Fruit fly (Drosophila melanogaster) whole organism, pupa: ENCODE results near the gene CG14566.

Source experiments
- CG10348 ChIP-seq: fragments of 200-800 bp; sonication (Bioruptor generic); IDR thresholded peaks from 2 replicates; pipeline ENCODE4 v1.3.6; 2022; ENCODE audit warnings: missing biosample characterization, missing genetic modification characterization
- CG12605 ChIP-seq: fragments of 200-800 bp; sonication (Bioruptor generic); IDR thresholded peaks from 2 replicates; pipeline ENCODE4 v1.3.6; 2022; ENCODE audit warnings: missing biosample characterization, missing genetic modification characterization
- CG13204 ChIP-seq: fragments of 200-800 bp; sonication (Bioruptor generic); optimal IDR thresholded peaks from 2 replicates; lab custom pipeline; 2018; ENCODE audit warnings: missing biosample characterization, mild to moderate bottlenecking, missing genetic modification characterization, moderate library complexity
- CG14655 ChIP-seq: fragments of 200-800 bp; sonication (Bioruptor generic); optimal IDR thresholded peaks from 3 replicates; lab custom pipeline; 2017; ENCODE audit warnings: mild to moderate bottlenecking, missing biosample characterization, missing genetic modification reagents, missing genetic modification characterization
- CG15710 ChIP-seq: fragments of 200-800 bp; sonication (Bioruptor generic); optimal IDR thresholded peaks from 2 replicates; lab custom pipeline; 2018; ENCODE audit warnings: missing biosample characterization, mild to moderate bottlenecking, missing genetic modification characterization, moderate library complexity
- CG17806 ChIP-seq: fragments of 200-800 bp; sonication (Bioruptor generic); optimal IDR thresholded peaks from 2 replicates; lab custom pipeline; 2018; ENCODE audit warnings: missing biosample characterization, mild to moderate bottlenecking, missing genetic modification characterization, moderate library complexity
- CG32121 ChIP-seq: fragments of 200-800 bp; sonication (Bioruptor generic); IDR thresholded peaks from 2 replicates; pipeline ENCODE4 v1.3.6; 2022; ENCODE audit warnings: missing biosample characterization, missing genetic modification characterization
- CG34367 ChIP-seq: fragments of 200-800 bp; sonication (Bioruptor generic); optimal IDR thresholded peaks from 2 replicates; lab custom pipeline; 2018; ENCODE audit warnings: missing biosample characterization, mild to moderate bottlenecking, missing genetic modification characterization
- CG4496 ChIP-seq: fragments of 200-800 bp; sonication (Bioruptor generic); IDR thresholded peaks from 3 replicates; pipeline ENCODE4 v1.3.6; 2022; ENCODE audit warnings: missing biosample characterization, missing genetic modification characterization
- CG8159 ChIP-seq: fragments of 200-800 bp; sonication (Bioruptor generic); optimal IDR thresholded peaks from 3 replicates; lab custom pipeline; 2018; ENCODE audit warnings: missing biosample characterization, mild to moderate bottlenecking, missing genetic modification characterization, moderate library complexity
- CG8301 ChIP-seq: fragments of 200-800 bp; sonication (Bioruptor generic); optimal IDR thresholded peaks from 2 replicates; lab custom pipeline; 2018; ENCODE audit warnings: missing biosample characterization, mild to moderate bottlenecking, missing genetic modification characterization
- CG9948 ChIP-seq: fragments of 200-800 bp; sonication (Bioruptor generic); optimal IDR thresholded peaks from 2 replicates; lab custom pipeline; 2018; ENCODE audit warnings: missing biosample characterization, mild to moderate bottlenecking, missing genetic modification characterization, moderate library complexity
- D1 ChIP-seq: fragments of 200-800 bp; sonication (Bioruptor generic); optimal IDR thresholded peaks from 2 replicates; lab custom pipeline; 2018; ENCODE audit warnings: missing biosample characterization, mild to moderate bottlenecking, missing genetic modification characterization, moderate library complexity
- EcR ChIP-seq: fragments of 200-800 bp; sonication (Bioruptor generic); optimal IDR thresholded peaks from 3 replicates; lab custom pipeline; 2019; ENCODE audit warnings: missing biosample characterization, missing genetic modification characterization, mild to moderate bottlenecking, moderate library complexity, missing genetic modification reagents
- Ets98B ChIP-seq: fragments of 200-800 bp; sonication (Bioruptor generic); IDR thresholded peaks from 2 replicates; pipeline ENCODE4 v1.3.6; 2022; ENCODE audit warnings: missing biosample characterization, missing genetic modification characterization
- Pif1A ChIP-seq: fragments of 200-800 bp; sonication (Bioruptor generic); optimal IDR thresholded peaks from 3 replicates; lab custom pipeline; 2016; ENCODE audit warnings: missing biosample characterization, missing genetic modification characterization
- Pif1B ChIP-seq: fragments of 200-800 bp; sonication (Bioruptor generic); optimal IDR thresholded peaks from 3 replicates; lab custom pipeline; 2016; ENCODE audit warnings: missing biosample characterization, missing genetic modification characterization
- Snoo ChIP-seq: fragments of 200-800 bp; sonication (Bioruptor generic); optimal IDR thresholded peaks from 3 replicates; lab custom pipeline; 2017; ENCODE audit warnings: missing biosample characterization, mild to moderate bottlenecking, missing genetic modification characterization, inconsistent platforms
- fd96Ca ChIP-seq: fragments of 200-800 bp; sonication (Bioruptor generic); IDR thresholded peaks from 3 replicates; pipeline ENCODE4 v1.3.6; 2022; ENCODE audit warnings: missing biosample characterization, missing genetic modification characterization
- gl ChIP-seq: fragments of 200-800 bp; sonication (Bioruptor generic); optimal IDR thresholded peaks from 2 replicates; lab custom pipeline; 2018; ENCODE audit warnings: missing biosample characterization, mild to moderate bottlenecking, missing genetic modification characterization
- rn ChIP-seq: fragments of 200-800 bp; sonication (Bioruptor generic); IDR thresholded peaks from 2 replicates; pipeline ENCODE4 v1.3.6; 2022; ENCODE audit warnings: missing biosample characterization, missing genetic modification characterization

Gene CG14566

DNA sequence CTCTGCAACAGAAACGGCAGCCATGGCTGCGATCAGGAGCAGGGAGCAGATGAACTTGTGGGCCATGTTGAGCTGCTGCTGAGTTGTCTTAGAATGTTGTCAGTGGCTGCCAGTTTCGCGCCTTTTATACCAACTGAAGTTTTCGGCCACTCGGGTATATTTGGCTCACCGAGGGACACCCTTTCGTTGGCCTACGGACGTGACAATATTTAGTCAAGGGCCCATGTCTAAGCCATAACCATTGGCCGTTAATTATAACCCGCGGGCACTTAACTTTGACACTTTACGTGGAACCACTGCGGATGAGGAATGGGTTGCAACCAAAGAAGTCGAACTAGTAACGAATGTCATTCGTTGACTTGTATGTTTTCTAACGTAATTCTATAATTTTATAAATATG lies 6.7 kb downstream of the CG14566 start, which contains the start of gene CG14568:
TSS of gene CG14568 (minus strand) at position 101 of the 400 bp plus-strand sequence.
- TF ChIP-seq rn (no peak), Pif1B (no peak), CG13204 (GFP tag; lab: Kevin White, UChicago) (no peak), fd96Ca (no peak), Pif1A (GFP tag; lab: Kevin White, UChicago) (no peak), CG12605 (GFP tag; lab: Robert Waterston, UW) (no peak), CG8159 (no peak), CG9948 (tag; lab: Kevin White, UChicago) (no peak), CG17806 (tag; lab: Kevin White, UChicago) (no peak), gl (tag; lab: Kevin White, UChicago) (no peak)

DNA sequence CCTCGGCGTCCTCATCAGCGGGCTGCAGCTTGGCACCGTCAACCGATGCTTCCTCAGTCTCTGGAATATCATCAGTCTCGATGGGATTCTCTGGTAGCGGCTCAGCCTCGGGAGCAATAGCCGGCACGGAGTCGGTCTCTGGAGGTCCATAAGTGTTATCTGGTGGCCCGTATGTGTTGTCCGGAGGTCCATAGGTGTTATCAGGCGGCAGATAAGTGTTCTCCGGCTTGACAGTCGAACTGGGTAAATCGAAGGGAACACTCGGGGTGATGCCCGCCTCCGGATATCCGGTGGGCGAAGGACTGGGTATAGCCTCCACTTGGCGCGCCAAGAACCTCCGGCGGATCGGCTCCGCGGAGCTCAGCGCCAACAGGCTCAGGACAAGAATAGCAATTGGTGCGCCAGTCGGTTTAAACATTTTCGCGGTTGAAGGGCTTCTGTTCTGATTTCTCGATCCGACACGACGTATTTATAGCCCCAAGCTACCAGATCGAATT lies 9.0 kb downstream of the CG14566 start, which contains the start of gene CG14569:
TSS of gene CG14569 (minus strand) at position 447 of the 497 bp plus-strand sequence.
- TF ChIP-seq CG12605 (GFP tag; lab: Robert Waterston, UW) (no peak), rn (no peak), CG8159 (no peak), CG32121 (no peak)

- TF ChIP-seq gl (tag; lab: Kevin White, UChicago): no peak
- no peak for TF ChIP-seq Pif1B
- TF ChIP-seq CG8159: no peak
- no peak for TF ChIP-seq Pif1A (GFP tag; lab: Kevin White, UChicago)
- no peak for TF ChIP-seq CG12605 (GFP tag; lab: Robert Waterston, UW)
- no peak for TF ChIP-seq CG14655 (GFP tag; lab: Kevin White, UChicago)
- TF ChIP-seq D1 (tag; lab: Kevin White, UChicago): no peak
- no peak for TF ChIP-seq fd96Ca
- TF ChIP-seq Ets98B (GFP tag; lab: Robert Waterston, UW): no peak
- TF ChIP-seq CG17806 (tag; lab: Kevin White, UChicago): no peak
- TF ChIP-seq CG10348 (GFP tag; lab: Robert Waterston, UW): no peak
- no peak for TF ChIP-seq CG4496 (GFP tag; lab: Robert Waterston, UW)
- no peak for TF ChIP-seq CG34367 (tag; lab: Kevin White, UChicago)
- no peak for TF ChIP-seq CG9948 (tag; lab: Kevin White, UChicago)
- TF ChIP-seq EcR: no peak
- TF ChIP-seq CG13204 (GFP tag; lab: Kevin White, UChicago): no peak
- no peak for TF ChIP-seq rn
- TF ChIP-seq, all 21 proteins: peak for 0
These were observed 9.8 kb downstream of the CG14566 start, which contains the start of gene CG14570 for dm6 chr3L:21730354-21730753. CG14570 (minus strand) TSS chr3L:21730454.

DNA sequence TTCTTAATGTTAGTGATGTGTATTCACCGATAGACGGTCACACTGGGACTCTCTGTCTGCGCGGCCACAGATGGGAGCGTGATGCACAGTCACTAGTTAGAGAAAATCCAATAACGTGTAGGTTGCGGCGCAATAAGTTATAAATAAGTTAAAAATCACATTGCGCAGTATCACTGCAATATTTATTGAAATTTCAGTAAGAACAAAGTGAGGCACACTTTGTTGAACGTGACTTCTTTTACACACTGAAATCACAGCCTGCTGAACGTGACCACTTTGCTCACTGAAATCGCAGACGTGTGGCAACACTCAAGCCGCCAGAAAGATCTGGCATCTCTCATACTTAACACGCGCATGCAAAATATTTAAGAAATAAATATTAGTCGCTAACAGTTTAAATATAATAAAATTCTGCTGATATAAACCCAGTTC lies 11.5 kb downstream of the CG14566 start, which contains the start of the genes CG11247 and Polr2H:
TSS of gene CG11247 (minus strand) at position 191 of the 432 bp plus-strand sequence.
TSS of gene Polr2H (plus strand) at position 317 of the 432 bp plus-strand sequence.
- TF ChIP-seq Pif1A (GFP tag; lab: Kevin White, UChicago) (peak; percentile 82), CG8159 (peak; percentile 75), CG15710 (tag; lab: Kevin White, UChicago) (peak; percentile 81), EcR (no peak), CG8301 (tag; lab: Kevin White, UChicago) (peak; percentile 80), Ets98B (GFP tag; lab: Robert Waterston, UW) (peak; percentile 89), CG34367 (tag; lab: Kevin White, UChicago) (peak; percentile 77), CG9948 (tag; lab: Kevin White, UChicago) (peak; percentile 81), CG13204 (GFP tag; lab: Kevin White, UChicago) (no peak), CG14655 (GFP tag; lab: Kevin White, UChicago) (peak; percentile 79), fd96Ca (peak; percentile 94), gl (tag; lab: Kevin White, UChicago) (peak; percentile 44), CG32121 (peak; percentile 87), CG12605 (GFP tag; lab: Robert Waterston, UW) (peak; percentile 63; the same call in 1 of the 2 replicates), Snoo (tag; lab: Kevin White, UChicago) (peak; percentile 74), CG10348 (GFP tag; lab: Robert Waterston, UW) (peak; percentile 83), CG17806 (tag; lab: Kevin White, UChicago) (peak; percentile 78), CG4496 (GFP tag; lab: Robert Waterston, UW) (peak; percentile 92), D1 (tag; lab: Kevin White, UChicago) (peak; percentile 63), Pif1B (peak; percentile 68), rn (peak; percentile 87)
- TF ChIP-seq, all 21 proteins: peak for 19

DNA sequence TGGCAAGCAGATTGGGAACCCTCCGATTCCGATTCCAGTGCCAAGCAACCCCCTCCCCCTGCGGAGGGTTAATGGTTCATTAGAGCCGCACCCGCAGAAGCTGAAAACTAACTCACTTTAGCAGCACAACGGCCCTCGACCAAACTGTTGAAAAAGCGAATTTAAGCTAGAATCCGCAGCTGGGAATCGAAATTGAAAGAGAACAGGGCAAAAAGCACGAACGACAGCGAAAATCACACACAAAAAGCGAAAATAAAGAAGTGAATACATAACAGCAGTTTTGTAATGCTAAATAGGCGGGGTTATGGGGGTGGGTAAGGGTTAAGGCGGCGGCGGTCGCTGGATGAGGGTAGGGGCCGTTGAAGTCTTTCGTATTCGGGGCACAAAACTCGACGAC lies 12.4 kb downstream of the CG14566 start:
- no peak for TF ChIP-seq CG9948 (tag; lab: Kevin White, UChicago)

DNA sequence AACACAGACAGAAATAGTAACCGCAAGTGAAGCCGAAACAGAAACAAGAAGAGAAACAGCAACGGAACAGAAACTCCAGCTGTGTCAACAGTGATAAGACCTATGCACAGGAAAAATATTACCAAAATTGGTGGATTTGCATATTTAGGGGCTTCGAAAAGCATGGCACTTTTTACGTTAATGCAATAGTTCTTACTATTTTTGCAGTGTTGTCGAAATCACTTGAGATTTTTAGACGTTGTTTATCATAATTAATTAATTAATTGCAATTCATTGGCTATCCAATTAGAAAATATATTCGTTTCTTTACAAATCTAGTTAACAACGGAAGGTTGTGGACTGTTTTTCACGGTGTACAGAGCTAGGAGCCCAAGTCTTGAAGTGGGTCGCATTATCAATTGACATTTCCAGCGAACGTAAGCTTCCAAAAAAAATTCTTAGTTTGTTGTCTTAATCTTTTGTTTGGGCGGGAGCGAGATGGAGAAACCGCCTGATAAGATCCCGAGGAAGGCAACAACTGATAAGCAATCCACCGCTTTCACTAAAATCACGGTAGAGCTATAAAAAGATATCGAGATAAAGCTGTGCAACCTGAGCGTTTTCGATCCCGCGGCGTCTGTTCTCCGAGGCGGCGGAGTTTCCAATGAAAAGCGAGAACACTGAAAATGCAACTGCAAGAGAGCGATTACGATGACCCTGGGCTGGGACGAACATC lies 12.9 kb downstream of the CG14566 start:
- TF ChIP-seq CG15710 (tag; lab: Kevin White, UChicago): no peak
